Worm (Caenorhabditis elegans) whole organism, L1 larva: Measurements from ENCODE around the gene cnnm-2.
A peak's percentile ranks its signal among the peaks of the same experiment; 100 is the strongest.

Experiments used
- C16A3.4 ChIP-seq: fragments of 150-350 bp; optimal IDR thresholded peaks from 2 replicates; lab custom pipeline; 2014; ENCODE audit warnings: missing biosample characterization, missing genetic modification characterization
- C34B4.2 ChIP-seq: sonication (generic microtip); optimal IDR thresholded peaks from 2 replicates; lab custom pipeline; 2017; ENCODE audit warnings: mild to moderate bottlenecking, missing genetic modification characterization, missing compliant biosample characterization
- F16B12.6 ChIP-seq: fragments of 150-350 bp; optimal IDR thresholded peaks from 2 replicates; lab custom pipeline; 2014; ENCODE audit warnings: missing biosample characterization, missing genetic modification characterization
- aha-1 ChIP-seq: fragments of 150-350 bp; optimal IDR thresholded peaks from 2 replicates; lab custom pipeline; 2014; ENCODE audit warnings: missing biosample characterization, missing genetic modification characterization
- aly-2 ChIP-seq: fragments of 150-350 bp; optimal IDR thresholded peaks from 2 replicates; lab custom pipeline; 2014; ENCODE audit warnings: missing biosample characterization, missing genetic modification characterization
- blmp-1 ChIP-seq: fragments of 150-350 bp; optimal IDR thresholded peaks from 2 replicates; lab custom pipeline; 2014; ENCODE audit warnings: missing biosample characterization, missing genetic modification characterization
- ceh-82 ChIP-seq, 3 experiments: fragments of 150-350 bp in 1 of 3; sonication (generic microtip) in 2 of 3; optimal IDR thresholded peaks; 2 replicates each; lab custom pipeline; 2014 to 2017; ENCODE audit warnings: missing biosample characterization in 3 of 3, missing genetic modification characterization in 3 of 3
- ceh-90 ChIP-seq: sonication (generic microtip); optimal IDR thresholded peaks from 2 replicates; lab custom pipeline; 2016; ENCODE audit warnings: missing genetic modification characterization, missing compliant biosample characterization
- ces-1 ChIP-seq: fragments of 150-350 bp; optimal IDR thresholded peaks from 2 replicates; lab custom pipeline; 2014; ENCODE audit warnings: missing biosample characterization, missing genetic modification reagents, missing genetic modification characterization
- dpl-1 ChIP-seq, 3 experiments: fragments of 150-350 bp in 2 of 3; sonication (generic microtip) in 1 of 3; optimal IDR thresholded peaks; 2 replicates each; lab custom pipeline; 2014 to 2017; ENCODE audit warnings: missing biosample characterization in 3 of 3, missing genetic modification characterization in 3 of 3, missing genetic modification reagents in 3 of 3
- efl-1 ChIP-seq, 4 experiments: fragments of 150-350 bp; optimal IDR thresholded peaks in 3 of 4; peaks in 1 of 4; 1 replicate in 1 of 4; 2 replicates in 3 of 4; lab custom pipeline; 2014; ENCODE audit warnings: missing biosample characterization in 2 of 4, missing genetic modification characterization in 2 of 4, missing genetic modification reagents in 2 of 4
- egl-13 ChIP-seq: sonication (generic microtip); optimal IDR thresholded peaks from 2 replicates; lab custom pipeline; 2016; ENCODE audit warnings: missing genotype, missing genetic modification reagents, missing genetic modification characterization, missing compliant biosample characterization
- egl-27 ChIP-seq, 2 experiments: fragments of 150-350 bp in 1 of 2; sonication (generic microtip); optimal IDR thresholded peaks; 3 replicates each; lab custom pipeline; 2017 to 2018; ENCODE audit warnings: missing biosample characterization in 2 of 2, missing genetic modification characterization in 2 of 2, missing genetic modification reagents in 2 of 2
- elt-3 ChIP-seq, 6 experiments: fragments of 150-350 bp in 1 of 6; sonication (generic microtip); optimal IDR thresholded peaks; 2 replicates each; lab custom pipeline; 2017 to 2018; ENCODE audit warnings: missing biosample characterization in 6 of 6, missing genetic modification characterization in 6 of 6, inconsistent platforms in 1 of 6
- ets-5 ChIP-seq: fragments of 200-800 bp; sonication (Bioruptor generic); IDR thresholded peaks from 2 replicates; pipeline ENCODE4 v1.3.6; 2022; ENCODE audit warnings: missing genetic modification characterization, missing compliant biosample characterization
- fkh-4 ChIP-seq: sonication (generic microtip); optimal IDR thresholded peaks from 2 replicates; lab custom pipeline; 2016; ENCODE audit warnings: missing compliant biosample characterization, missing genetic modification characterization, borderline replicate concordance
- fos-1 ChIP-seq: fragments of 150-350 bp; optimal IDR thresholded peaks from 2 replicates; lab custom pipeline; 2014; ENCODE audit warnings: missing biosample characterization, missing genetic modification characterization
- irx-1 ChIP-seq: sonication (generic microtip); optimal IDR thresholded peaks from 2 replicates; lab custom pipeline; 2016; ENCODE audit warnings: missing genetic modification characterization, missing compliant biosample characterization
- jun-1 ChIP-seq: fragments of 150-350 bp; optimal IDR thresholded peaks from 2 replicates; lab custom pipeline; 2014; ENCODE audit warnings: missing biosample characterization, missing genetic modification reagents, missing genetic modification characterization
- lin-14 ChIP-seq: fragments of 200-800 bp; sonication (Bioruptor generic); optimal IDR thresholded peaks from 2 replicates; lab custom pipeline; 2018; ENCODE audit warnings: mild to moderate bottlenecking, missing genetic modification characterization, moderate library complexity, missing compliant biosample characterization
- lin-15B ChIP-seq: fragments of 150-350 bp; sonication (generic microtip); optimal IDR thresholded peaks from 3 replicates; lab custom pipeline; 2014; ENCODE audit warnings: missing biosample characterization, missing genetic modification characterization
- lin-35 ChIP-seq, 2 experiments: fragments of 150-350 bp; optimal IDR thresholded peaks; 2 replicates each; lab custom pipeline; 2014; ENCODE audit warnings: missing biosample characterization in 2 of 2, missing genetic modification characterization in 2 of 2, missing genetic modification reagents in 2 of 2
- lin-39 ChIP-seq: fragments of 150-350 bp; optimal IDR thresholded peaks from 2 replicates; lab custom pipeline; 2014; ENCODE audit warnings: missing biosample characterization, missing genetic modification reagents, missing genetic modification characterization
- lsy-2 ChIP-seq, 2 experiments: fragments of 150-350 bp; optimal IDR thresholded peaks; 2 replicates each; lab custom pipeline; 2014; ENCODE audit warnings: missing biosample characterization in 2 of 2, missing genetic modification characterization in 2 of 2
- mab-9 ChIP-seq: fragments of 200-800 bp; sonication (Bioruptor generic); IDR thresholded peaks from 2 replicates; pipeline ENCODE4 v1.3.6; 2022; ENCODE audit warnings: missing genetic modification reagents, missing genetic modification characterization, missing compliant biosample characterization
- mdl-1 ChIP-seq, 2 experiments: fragments of 150-350 bp; optimal IDR thresholded peaks; 2 replicates each; lab custom pipeline; 2014 to 2017; ENCODE audit warnings: missing biosample characterization in 2 of 2, missing genetic modification characterization in 2 of 2, inconsistent platforms in 1 of 2
- mep-1 ChIP-seq: fragments of 150-350 bp; optimal IDR thresholded peaks from 2 replicates; lab custom pipeline; 2014; ENCODE audit warnings: missing biosample characterization, missing genetic modification characterization
- nhr-20 ChIP-seq: sonication (generic microtip); optimal IDR thresholded peaks from 2 replicates; lab custom pipeline; 2016; ENCODE audit warnings: mild to moderate bottlenecking, missing genetic modification characterization, missing compliant biosample characterization
- nhr-237 ChIP-seq: fragments of 150-350 bp; optimal IDR thresholded peaks from 2 replicates; lab custom pipeline; 2014; ENCODE audit warnings: missing biosample characterization, missing genetic modification characterization
- nhr-28 ChIP-seq: fragments of 150-350 bp; optimal IDR thresholded peaks from 2 replicates; lab custom pipeline; 2014; ENCODE audit warnings: missing biosample characterization, missing genetic modification characterization
- nhr-47 ChIP-seq: sonication (generic microtip); optimal IDR thresholded peaks from 2 replicates; lab custom pipeline; 2016; ENCODE audit warnings: mild to moderate bottlenecking, missing genetic modification characterization, moderate library complexity, missing compliant biosample characterization
- nhr-71 ChIP-seq: sonication (generic microtip); optimal IDR thresholded peaks from 2 replicates; lab custom pipeline; 2016; ENCODE audit warnings: mild to moderate bottlenecking, missing genetic modification characterization, moderate library complexity, missing compliant biosample characterization
- nhr-76 ChIP-seq: sonication (generic microtip); optimal IDR thresholded peaks from 2 replicates; lab custom pipeline; 2017; ENCODE audit warnings: missing biosample characterization, missing genetic modification characterization
- nhr-85 ChIP-seq: sonication (generic microtip); peaks from one replicate; lab custom pipeline; 2016; ENCODE audit warnings: missing genetic modification characterization, inconsistent platforms, missing compliant biosample characterization
- pag-3 ChIP-seq: sonication (generic microtip); optimal IDR thresholded peaks from 2 replicates; lab custom pipeline; 2017; ENCODE audit warnings: missing genetic modification characterization, mild to moderate bottlenecking, missing compliant biosample characterization, antibody characterized with exemption, borderline replicate concordance; ENCODE audit not compliant: insufficient read depth
- pax-3 ChIP-seq: fragments of 200-800 bp; sonication (Bioruptor generic); optimal IDR thresholded peaks from 2 replicates; lab custom pipeline; 2018; ENCODE audit warnings: mild to moderate bottlenecking, missing genetic modification characterization, moderate library complexity, missing compliant biosample characterization
- pqm-1 ChIP-seq: sonication (generic microtip); optimal IDR thresholded peaks from 3 replicates; lab custom pipeline; 2017; ENCODE audit warnings: missing biosample characterization, missing genetic modification characterization
- rnt-1 ChIP-seq: sonication (generic microtip); optimal IDR thresholded peaks from 2 replicates; lab custom pipeline; 2016; ENCODE audit warnings: mild to moderate bottlenecking, missing genetic modification characterization, moderate library complexity, missing compliant biosample characterization
- skn-1 ChIP-seq: fragments of 150-350 bp; optimal IDR thresholded peaks from 2 replicates; lab custom pipeline; 2014; ENCODE audit warnings: missing biosample characterization, missing genetic modification characterization
- snu-23 ChIP-seq: sonication (generic microtip); optimal IDR thresholded peaks from 2 replicates; lab custom pipeline; 2016; ENCODE audit warnings: missing genetic modification characterization, missing compliant biosample characterization
- sox-4 ChIP-seq: sonication (generic microtip); optimal IDR thresholded peaks from 2 replicates; lab custom pipeline; 2016; ENCODE audit warnings: missing genetic modification characterization, missing compliant biosample characterization
- sptf-1 ChIP-seq: fragments of 150-350 bp; optimal IDR thresholded peaks from 2 replicates; lab custom pipeline; 2014; ENCODE audit warnings: missing biosample characterization, missing genetic modification characterization
- sup-37 ChIP-seq: fragments of 200-800 bp; sonication (Bioruptor generic); optimal IDR thresholded peaks from 2 replicates; lab custom pipeline; 2018; ENCODE audit warnings: mild to moderate bottlenecking, missing genetic modification characterization, missing compliant biosample characterization
- unc-130 ChIP-seq: fragments of 150-350 bp; optimal IDR thresholded peaks from 2 replicates; lab custom pipeline; 2017; ENCODE audit warnings: missing biosample characterization, missing genetic modification characterization, inconsistent platforms
- unc-98 ChIP-seq: fragments of 200-800 bp; sonication (Bioruptor generic); IDR thresholded peaks from 2 replicates; pipeline ENCODE4 v1.3.6; 2022; ENCODE audit warnings: missing genetic modification characterization, missing compliant biosample characterization
- xbp-1 ChIP-seq: sonication (generic microtip); optimal IDR thresholded peaks from 2 replicates; lab custom pipeline; 2016; ENCODE audit warnings: missing genetic modification characterization, missing compliant biosample characterization
- zag-1 ChIP-seq: fragments of 150-350 bp; optimal IDR thresholded peaks from 2 replicates; lab custom pipeline; 2014; ENCODE audit warnings: missing biosample characterization, missing genetic modification characterization
- ztf-11 ChIP-seq, 2 experiments: sonication (generic microtip); optimal IDR thresholded peaks; 2 replicates each; lab custom pipeline; 2016 to 2017; ENCODE audit warnings: missing genetic modification characterization in 2 of 2, missing biosample characterization in 1 of 2, missing compliant biosample characterization in 1 of 2

Gene cnnm-2

ce11 chrX:8791821-8792220, 20.1 kb upstream of the cnnm-2 start, which contains the start of gene chup-1:
chup-1 (plus strand) TSS chrX:8792160.
- TF ChIP-seq fkh-4 (tag; lab: Kevin White, UChicago) (no peak), efl-1 (optimal IDR thresholded peaks at IDR 0.05; lab: Kevin White, UChicago) (peak; percentile 18 to 35), efl-1 (GFP tag; optimal IDR thresholded peaks at IDR 0.05 in 1 of 2; lab: Kevin White, UChicago) (peak in 1 of 2 experiments; percentile 83), lin-15B (peak; percentile 25), mdl-1 (tag; optimal IDR thresholded peaks at IDR 0.05; lab: Kevin White, UChicago) (peak in 1 of 2 experiments; percentile 37), xbp-1 (tag; lab: Kevin White, UChicago) (peak; percentile 18), sptf-1 (tag; lab: Kevin White, UChicago) (no peak), lin-35 (GFP tag; optimal IDR thresholded peaks at IDR 0.05; lab: Kevin White, UChicago) (peak in 1 of 2 experiments; percentile 74), sox-4 (tag; lab: Kevin White, UChicago) (no peak), aha-1 (tag; lab: Kevin White, UChicago) (no peak), lin-14 (peak; percentile 64), mab-9 (no peak), elt-3 (tag; optimal IDR thresholded peaks at IDR 0.05; lab: Kevin White, UChicago) (peak in 1 of 6 experiments; percentile 30), aly-2 (tag; lab: Kevin White, UChicago) (no peak), pqm-1 (tag; lab: Kevin White, UChicago) (no peak), ceh-90 (no peak), nhr-76 (tag; lab: Kevin White, UChicago) (no peak), nhr-237 (no peak), nhr-47 (tag; lab: Kevin White, UChicago) (peak; percentile 29), nhr-28 (tag; lab: Kevin White, UChicago) (no peak), nhr-20 (tag; lab: Kevin White, UChicago) (peak; percentile 31), F16B12.6 (tag; lab: Kevin White, UChicago) (no peak), ets-5 (GFP tag; lab: Robert Waterston, UW) (no peak), sup-37 (GFP tag; lab: Kevin White, UChicago) (no peak), fos-1 (tag; lab: Kevin White, UChicago) (no peak), lin-39 (no peak), skn-1 (tag; lab: Kevin White, UChicago) (peak; percentile 28), blmp-1 (tag; lab: Kevin White, UChicago) (peak; percentile 73), dpl-1 (GFP tag; optimal IDR thresholded peaks at IDR 0.05; lab: Kevin White, UChicago) (peak in 1 of 3 experiments; percentile 48), lsy-2 (tag; optimal IDR thresholded peaks at IDR 0.05; lab: Kevin White, UChicago) (peak; percentile 13 to 55), unc-98 (GFP tag; lab: Robert Waterston, UW) (no peak), pax-3 (no peak), pag-3 (tag; lab: Kevin White, UChicago) (no peak), egl-13 (tag; lab: Kevin White, UChicago) (no peak), jun-1 (tag; lab: Kevin White, UChicago) (no peak), rnt-1 (tag; lab: Kevin White, UChicago) (peak; percentile 44), C16A3.4 (tag; lab: Kevin White, UChicago) (peak; percentile 49), ceh-82 (tag; optimal IDR thresholded peaks at IDR 0.05; lab: Kevin White, UChicago) (peak in 1 of 3 experiments; percentile 30), unc-130 (tag; lab: Kevin White, UChicago) (no peak), nhr-71 (tag; lab: Kevin White, UChicago) (peak; percentile 34), irx-1 (tag; lab: Kevin White, UChicago) (no peak), zag-1 (tag; lab: Kevin White, UChicago) (no peak), egl-27 (tag; optimal IDR thresholded peaks at IDR 0.05; lab: Kevin White, UChicago) (no peak), C34B4.2 (tag; lab: Kevin White, UChicago) (no peak), nhr-85 (tag; lab: Kevin White, UChicago) (peak; percentile 37), mep-1 (no peak), ces-1 (no peak), snu-23 (GFP tag; lab: Kevin White, UChicago) (peak; percentile 52), ztf-11 (tag; optimal IDR thresholded peaks at IDR 0.05; lab: Kevin White, UChicago) (no peak)
